Worm (Caenorhabditis elegans): ENCODE data around the gene sym-1.

sym-1 gene

ce11 chrX:14562286-14563086 is 18.9 kb upstream of the sym-1 start (continued):
- TF ChIP-seq akir-1 (GFP tag; optimal IDR thresholded peaks at IDR 0.05) (no peak), F57A8.1 (GFP tag; optimal IDR thresholded peaks at IDR 0.05) (no peak), tlf-1 (GFP tag; optimal IDR thresholded peaks at IDR 0.05) (no peak), ceh-40 (GFP tag; IDR thresholded peaks at IDR 0.05) (no peak), dpff-1 (tag; optimal IDR thresholded peaks at IDR 0.05) (no peak), nhr-80 (tag; optimal IDR thresholded peaks at IDR 0.05) (peak; percentile 33), nfya-1 (tag; optimal IDR thresholded peaks at IDR 0.05; ENCODE audit: borderline replicate concordance, insufficient read depth) (no peak), him-1 (tag; optimal IDR thresholded peaks at IDR 0.05) (no peak), F52B5.7 (tag; optimal IDR thresholded peaks at IDR 0.05) (no peak), B0035.1 (tag; optimal IDR thresholded peaks at IDR 0.05) (no peak), madf-6 (GFP tag; IDR thresholded peaks at IDR 0.05) (no peak), lin-26 (GFP tag; IDR thresholded peaks at IDR 0.05) (no peak), egl-44 (GFP tag; IDR thresholded peaks at IDR 0.05) (no peak), snpc-1.1 (tag; optimal IDR thresholded peaks at IDR 0.05; ENCODE audit: insufficient read depth) (no peak), Y67H2A.10 (GFP tag; conservative IDR thresholded peaks at IDR 0.05) (no peak), cebp-2 (GFP tag; IDR thresholded peaks at IDR 0.05) (no peak), nfyb-1 (GFP tag; IDR thresholded peaks at IDR 0.05) (no peak), xnd-1 (tag; optimal IDR thresholded peaks at IDR 0.05) (no peak), K11D2.4 (GFP tag; IDR thresholded peaks at IDR 0.05) (0 out of 2 replicates have a peak, but pooled peaks have one; percentile 36)

ce11 chrX:14563818-14564217 is 17.6 kb upstream of the sym-1 start:
- TF ChIP-seq tlf-1 (GFP tag; optimal IDR thresholded peaks at IDR 0.05) (no peak), K11D2.4 (GFP tag; IDR thresholded peaks at IDR 0.05) (0 out of 2 replicates have a peak, but pooled peaks have one; percentile 44), repo-1 (tag; optimal IDR thresholded peaks at IDR 0.05) (no peak)

- TF ChIP-seq nhr-80 (tag; optimal IDR thresholded peaks at IDR 0.05) = peak; percentile 19
- no peak for TF ChIP-seq F39B2.1 (GFP tag; IDR thresholded peaks at IDR 0.05)
Measured at ce11 chrX:14565245-14565644, 16.2 kb upstream of the sym-1 start.

- no peak for TF ChIP-seq F39B2.1 (GFP tag; IDR thresholded peaks at IDR 0.05)
- TF ChIP-seq let-526 (GFP tag; IDR thresholded peaks at IDR 0.05) = no peak
- no peak for TF ChIP-seq rcor-1 (GFP tag; IDR thresholded peaks at IDR 0.05)
- no peak for TF ChIP-seq T26A5.8 (tag; optimal IDR thresholded peaks at IDR 0.05)
- no peak for TF ChIP-seq xnd-1 (tag; optimal IDR thresholded peaks at IDR 0.05)
- no peak for TF ChIP-seq B0035.1 (tag; optimal IDR thresholded peaks at IDR 0.05)
- TF ChIP-seq nfya-2 (GFP tag; IDR thresholded peaks at IDR 0.05) = no peak
- TF ChIP-seq ZK185.1 (tag; optimal IDR thresholded peaks at IDR 0.05; ENCODE audit: poor library complexity, severe bottlenecking) = no peak
- TF ChIP-seq nhr-27 (tag; optimal IDR thresholded peaks at IDR 0.05) = no peak
Measured at ce11 chrX:14566047-14566446, 15.4 kb upstream of the sym-1 start.

ce11 chrX:14568258-14568763 is 13.1 kb upstream of the sym-1 start:
- TF ChIP-seq lin-26 (GFP tag; IDR thresholded peaks at IDR 0.05) (no peak), ztf-22 (GFP tag; optimal IDR thresholded peaks at IDR 0.05) (no peak), madf-6 (GFP tag; IDR thresholded peaks at IDR 0.05) (no peak), dpff-1 (tag; optimal IDR thresholded peaks at IDR 0.05) (no peak), F57A8.1 (GFP tag; optimal IDR thresholded peaks at IDR 0.05) (no peak), madf-10 (tag; optimal IDR thresholded peaks at IDR 0.05) (no peak), efl-1 (GFP tag; optimal IDR thresholded peaks at IDR 0.05) (no peak), ceh-79 (tag; optimal IDR thresholded peaks at IDR 0.05) (no peak), rpc-1 (optimal IDR thresholded peaks at IDR 0.05) (no peak), rpc-1 (tag; optimal IDR thresholded peaks at IDR 0.05) (no peak), lag-1 (GFP tag; IDR thresholded peaks at IDR 0.05) (no peak), madf-3 (GFP tag; IDR thresholded peaks at IDR 0.05) (no peak)

Measured in whole organism, young adult.